Fruit fly (Drosophila melanogaster): ENCODE data around the gene CG32212.
A peak's percentile ranks its signal among the peaks of the same experiment; 100 is the strongest.

Gene CG32212

dm6 chr3L:19497135-19497534, 9.8 kb downstream of the CG32212 start:
- TF ChIP-seq CG8478 (optimal IDR thresholded peaks at IDR 0.05) (no peak), CTCF (optimal IDR thresholded peaks at IDR 0.05) (no peak)

dm6 chr3L:19497623-19498022, 10.3 kb downstream of the CG32212 start, which contains the start of gene CG9449:
Gene CG9449, minus strand, starts transcription at chr3L:19497723.
- TF ChIP-seq CG8478 (optimal IDR thresholded peaks at IDR 0.05) = no peak
- TF ChIP-seq CTCF (optimal IDR thresholded peaks at IDR 0.05) = no peak

DNA sequence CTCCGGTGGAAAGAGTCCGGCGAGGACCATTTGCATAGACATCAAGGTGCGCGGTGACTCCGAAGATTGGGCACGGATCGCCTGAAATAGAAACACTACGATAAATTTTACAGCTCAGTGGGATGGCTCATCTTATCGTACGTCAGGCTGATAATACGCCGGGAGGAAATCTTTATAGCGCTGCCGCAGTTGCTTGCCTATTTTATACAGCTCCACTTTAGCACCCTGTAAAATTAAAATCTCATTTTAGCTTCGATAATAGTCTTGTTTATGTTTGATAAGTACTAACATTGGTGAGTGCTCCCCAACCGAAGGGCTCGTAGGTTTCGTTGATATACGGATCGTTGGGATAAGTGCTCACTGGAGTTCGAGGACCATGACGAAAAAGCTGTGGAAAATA, 12.0 kb downstream of the CG32212 start:
- TF ChIP-seq CTCF (optimal IDR thresholded peaks at IDR 0.05) (no peak), CG8478 (optimal IDR thresholded peaks at IDR 0.05) (no peak)

DNA sequence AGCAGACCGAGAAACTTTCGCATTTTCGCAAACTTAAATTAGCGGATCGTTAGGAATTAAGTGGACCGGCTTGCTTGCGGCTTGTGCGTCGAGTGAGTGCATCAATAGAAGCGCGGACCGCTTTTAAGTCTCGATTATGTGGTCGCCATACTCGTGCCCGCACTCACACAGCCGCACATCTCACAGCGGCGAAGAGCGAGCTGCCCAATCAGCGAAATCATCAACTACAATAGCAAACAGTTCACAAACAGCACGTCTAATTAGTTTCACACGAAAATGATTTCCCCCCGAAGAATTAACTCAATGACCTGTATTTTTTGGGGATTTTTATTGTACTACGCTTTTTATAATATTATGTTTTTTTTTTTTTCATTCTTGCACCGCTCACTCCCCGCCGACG, 13.3 kb downstream of the CG32212 start, which contains the start of gene CG9451:
Gene CG9451, minus strand, starts transcription at position 101 of the 400 bp plus-strand sequence.
- no peak for TF ChIP-seq CG8478 (optimal IDR thresholded peaks at IDR 0.05)
- no peak for TF ChIP-seq CTCF (optimal IDR thresholded peaks at IDR 0.05)

- TF ChIP-seq CG8478 (optimal IDR thresholded peaks at IDR 0.05) = no peak
- no peak for TF ChIP-seq CTCF (optimal IDR thresholded peaks at IDR 0.05)
Measured at dm6 chr3L:19503770-19504169, 16.4 kb downstream of the CG32212 start, which contains the start of gene CG9452. Gene CG9452, minus strand, starts transcription at chr3L:19503870.

- TF ChIP-seq CG8478 (optimal IDR thresholded peaks at IDR 0.05) = no peak
- TF ChIP-seq CTCF (optimal IDR thresholded peaks at IDR 0.05) = no peak
Measured at dm6 chr3L:19504719-19505118, 17.4 kb downstream of the CG32212 start.

DNA sequence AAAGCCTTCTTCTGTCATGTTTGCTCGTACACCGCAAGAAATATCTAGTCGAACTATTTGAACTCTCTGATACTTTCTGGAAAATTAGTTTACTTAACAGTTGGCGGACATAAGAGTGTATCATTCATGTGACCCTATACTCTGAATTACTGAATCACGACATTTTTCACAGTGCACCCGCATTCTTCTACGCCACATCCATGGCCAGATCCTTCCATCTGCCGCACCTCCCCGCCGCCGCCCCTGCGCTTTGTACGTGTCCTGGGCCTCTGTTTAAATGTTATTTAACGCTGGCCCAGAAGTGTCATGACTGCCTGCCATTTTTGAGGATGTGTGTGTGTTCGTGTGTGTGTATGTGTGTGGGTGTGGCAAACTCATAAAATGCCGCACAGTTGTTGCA, 25.3 kb downstream of the CG32212 start:
- TF ChIP-seq CG8478 (optimal IDR thresholded peaks at IDR 0.05) = no peak
- TF ChIP-seq CTCF (optimal IDR thresholded peaks at IDR 0.05) = no peak

dm6 chr3L:19516547-19516946, 29.2 kb downstream of the CG32212 start:
- TF ChIP-seq CTCF (optimal IDR thresholded peaks at IDR 0.05) (peak; percentile 90 to 96), CG8478 (optimal IDR thresholded peaks at IDR 0.05) (no peak)

- TF ChIP-seq CG8478 (optimal IDR thresholded peaks at IDR 0.05) (no peak), CTCF (optimal IDR thresholded peaks at IDR 0.05) (no peak)
Measured at dm6 chr3L:19518232-19518631, 30.9 kb downstream of the CG32212 start, which contains the start of gene Cpr76Ba. Gene Cpr76Ba, minus strand, starts transcription at chr3L:19518332.

- TF ChIP-seq CTCF (optimal IDR thresholded peaks at IDR 0.05) = no peak
- TF ChIP-seq CG8478 (optimal IDR thresholded peaks at IDR 0.05) = no peak
Measured at dm6 chr3L:19519349-19519748, 32.0 kb downstream of the CG32212 start, which contains the start of gene Cpr76Bb. Gene Cpr76Bb, plus strand, starts transcription at chr3L:19519649.

DNA sequence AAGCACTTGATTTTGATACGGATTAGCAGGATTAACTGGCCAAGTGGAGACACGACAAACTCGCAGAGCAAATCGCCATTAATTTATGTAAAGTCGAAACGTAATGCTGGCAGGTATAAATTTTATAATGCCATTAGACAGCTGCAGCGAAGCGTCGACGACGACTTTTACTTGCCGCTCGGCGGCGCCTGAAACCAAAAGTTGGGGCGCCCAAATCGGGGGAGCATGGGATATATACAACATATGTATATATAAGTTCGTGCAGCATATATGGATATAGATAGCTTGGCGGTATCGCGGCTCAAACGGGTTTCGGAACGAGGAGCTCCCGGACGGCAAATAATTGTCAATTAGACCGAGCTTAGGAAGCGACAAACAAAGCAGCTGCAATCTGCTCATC, 33.3 kb downstream of the CG32212 start, which contains the start of gene Cpr76Bc:
Gene Cpr76Bc, plus strand, starts transcription at position 301 of the 400 bp plus-strand sequence.
- TF ChIP-seq CTCF (optimal IDR thresholded peaks at IDR 0.05) = no peak
- no peak for TF ChIP-seq CG8478 (optimal IDR thresholded peaks at IDR 0.05)

DNA sequence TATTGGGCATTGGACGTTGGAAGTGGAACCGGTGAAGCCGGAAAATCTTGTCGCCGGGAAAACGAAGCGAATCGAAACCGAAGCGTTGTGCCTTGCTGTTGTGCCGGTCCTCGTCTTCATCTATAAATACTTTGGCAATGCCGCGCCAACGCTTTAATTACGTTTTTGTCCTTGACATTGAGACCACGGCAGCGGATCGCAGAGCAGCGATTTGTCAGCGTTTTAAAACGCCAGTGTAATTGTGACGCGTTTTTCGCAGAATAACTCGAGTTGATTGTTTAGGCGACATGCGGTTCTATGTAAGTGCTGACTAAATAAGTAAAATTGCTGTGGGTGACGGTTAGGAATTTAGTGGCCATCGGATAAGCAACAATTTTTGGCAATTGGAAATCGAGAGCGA, 33.7 kb downstream of the CG32212 start:
- TF ChIP-seq CTCF (optimal IDR thresholded peaks at IDR 0.05) = no peak

DNA sequence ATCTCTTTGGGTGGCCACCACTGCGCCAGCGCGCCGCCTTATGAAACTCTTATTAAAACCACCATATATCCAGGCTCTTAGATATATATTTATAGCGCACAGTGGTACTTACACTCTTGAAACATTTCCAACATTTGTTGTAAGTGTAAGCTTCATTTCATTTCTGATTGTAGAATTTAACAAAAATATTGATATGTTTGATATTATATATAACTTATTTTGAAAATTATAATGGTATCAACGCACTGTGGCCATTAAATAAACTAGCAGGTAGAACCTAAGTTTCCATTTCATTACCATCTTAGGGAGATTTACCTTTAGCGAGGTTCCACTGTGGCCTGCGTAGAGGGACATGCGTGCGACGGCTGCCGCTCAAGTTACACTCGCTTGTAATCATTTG, 37.3 kb downstream of the CG32212 start:
- no peak for TF ChIP-seq CG8478 (optimal IDR thresholded peaks at IDR 0.05)
- no peak for TF ChIP-seq CTCF (optimal IDR thresholded peaks at IDR 0.05)

DNA sequence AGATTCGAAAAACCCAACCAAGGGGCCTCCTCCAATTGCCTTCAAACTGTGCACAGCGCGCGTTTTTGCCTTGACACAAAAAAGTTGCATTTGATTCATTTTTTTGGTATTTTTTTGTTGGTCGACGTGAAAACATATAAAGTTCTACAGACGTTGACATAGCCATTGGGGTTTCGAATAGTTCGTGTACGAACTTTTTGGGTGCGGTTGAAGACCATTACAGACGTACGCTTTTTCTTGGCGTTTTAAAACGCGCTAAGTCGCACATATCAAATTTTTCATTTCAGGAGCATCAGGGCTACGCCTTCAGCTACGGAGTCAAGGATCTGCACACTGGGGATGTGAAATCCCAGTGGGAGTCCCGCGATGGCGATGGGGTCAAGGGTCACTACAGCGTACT, 38.4 kb downstream of the CG32212 start:
- TF ChIP-seq CG8478 (optimal IDR thresholded peaks at IDR 0.05) (no peak), CTCF (optimal IDR thresholded peaks at IDR 0.05) (no peak)

- TF ChIP-seq CTCF (optimal IDR thresholded peaks at IDR 0.05) (no peak), CG8478 (optimal IDR thresholded peaks at IDR 0.05) (no peak)
Measured at dm6 chr3L:19528547-19528946, 41.2 kb downstream of the CG32212 start.

dm6 chr3L:19532443-19532842, 45.1 kb downstream of the CG32212 start, which contains the start of gene Cpr76Bd:
Gene Cpr76Bd, plus strand, starts transcription at chr3L:19532743.
- TF ChIP-seq CTCF (optimal IDR thresholded peaks at IDR 0.05) (no peak), CG8478 (optimal IDR thresholded peaks at IDR 0.05) (no peak)
